Worm (Caenorhabditis elegans) whole organism, young adult: Measurements from ENCODE around the gene srg-15.

ENCODE experiments used
- C06A6.2 ChIP-seq: fragments of 200-800 bp; sonication (Bioruptor generic); conservative IDR thresholded peaks from 2 replicates; pipeline ENCODE4 v1.3.6; 2022; ENCODE audit warnings: missing genetic modification characterization, missing compliant biosample characterization
- F33H1.4 ChIP-seq: fragments of 200-800 bp; sonication (Bioruptor generic); IDR thresholded peaks from 2 replicates; pipeline ENCODE4 v1.3.6; 2022; ENCODE audit warnings: missing genetic modification reagents, missing genetic modification characterization, missing compliant biosample characterization
- F57C9.4 ChIP-seq: sonication (generic microtip); optimal IDR thresholded peaks from 2 replicates; lab custom pipeline; 2017; ENCODE audit warnings: mild to moderate bottlenecking, missing genetic modification characterization, missing compliant biosample characterization
- T07F8.4 ChIP-seq: sonication (generic microtip); optimal IDR thresholded peaks from 2 replicates; lab custom pipeline; 2016; ENCODE audit warnings: mild to moderate bottlenecking, missing genetic modification characterization, moderate library complexity, missing compliant biosample characterization
- ama-1 ChIP-seq, 3 experiments: fragments of 150-350 bp in 1 of 3; sonication (generic microtip) in 2 of 3; optimal IDR thresholded peaks; 2 replicates each; lab custom pipeline; 2014 to 2018; ENCODE audit warnings: missing biosample characterization in 2 of 3, missing genetic modification characterization in 2 of 3, missing genetic modification reagents in 2 of 3
- dox-1 ChIP-seq: fragments of 200-800 bp; sonication (Bioruptor generic); IDR thresholded peaks from 2 replicates; pipeline ENCODE4 v1.3.6; 2022; ENCODE audit warnings: missing genetic modification reagents, missing genetic modification characterization, missing compliant biosample characterization
- dpff-1 ChIP-seq: sonication (generic microtip); optimal IDR thresholded peaks from 2 replicates; lab custom pipeline; 2017; ENCODE audit warnings: mild to moderate bottlenecking, missing genetic modification characterization, missing compliant biosample characterization
- ets-4 ChIP-seq: fragments of 200-800 bp; sonication (Bioruptor generic); optimal IDR thresholded peaks from 2 replicates; lab custom pipeline; 2018; ENCODE audit warnings: mild to moderate bottlenecking, missing genetic modification characterization, missing compliant biosample characterization
- lsl-1 ChIP-seq: fragments of 200-800 bp; sonication (Bioruptor generic); optimal IDR thresholded peaks from 2 replicates; lab custom pipeline; 2018; ENCODE audit warnings: mild to moderate bottlenecking, missing genetic modification characterization, moderate library complexity, missing compliant biosample characterization
- nfyb-1 ChIP-seq: fragments of 200-800 bp; sonication (Bioruptor generic); IDR thresholded peaks from 2 replicates; pipeline ENCODE4 v1.3.6; 2022; ENCODE audit warnings: missing genetic modification reagents, missing genetic modification characterization, missing compliant biosample characterization
- nhr-120 ChIP-seq: fragments of 200-800 bp; sonication (Bioruptor generic); IDR thresholded peaks from 2 replicates; pipeline ENCODE4 v1.3.6; 2022; ENCODE audit warnings: missing genetic modification characterization, missing compliant biosample characterization
- pha-4 ChIP-seq: fragments of 150-350 bp; sonication (generic microtip); optimal IDR thresholded peaks from 2 replicates; lab custom pipeline; 2014; ENCODE audit warnings: missing biosample characterization, missing genetic modification reagents, missing genetic modification characterization
- unc-130 ChIP-seq: sonication (generic microtip); optimal IDR thresholded peaks from 2 replicates; lab custom pipeline; 2016; ENCODE audit warnings: missing genetic modification reagents, missing genetic modification characterization, missing compliant biosample characterization
- unc-62 ChIP-seq: fragments of 150-350 bp; optimal IDR thresholded peaks from 2 replicates; lab custom pipeline; 2014; ENCODE audit warnings: missing biosample characterization, missing genetic modification reagents, missing genetic modification characterization

DNA sequence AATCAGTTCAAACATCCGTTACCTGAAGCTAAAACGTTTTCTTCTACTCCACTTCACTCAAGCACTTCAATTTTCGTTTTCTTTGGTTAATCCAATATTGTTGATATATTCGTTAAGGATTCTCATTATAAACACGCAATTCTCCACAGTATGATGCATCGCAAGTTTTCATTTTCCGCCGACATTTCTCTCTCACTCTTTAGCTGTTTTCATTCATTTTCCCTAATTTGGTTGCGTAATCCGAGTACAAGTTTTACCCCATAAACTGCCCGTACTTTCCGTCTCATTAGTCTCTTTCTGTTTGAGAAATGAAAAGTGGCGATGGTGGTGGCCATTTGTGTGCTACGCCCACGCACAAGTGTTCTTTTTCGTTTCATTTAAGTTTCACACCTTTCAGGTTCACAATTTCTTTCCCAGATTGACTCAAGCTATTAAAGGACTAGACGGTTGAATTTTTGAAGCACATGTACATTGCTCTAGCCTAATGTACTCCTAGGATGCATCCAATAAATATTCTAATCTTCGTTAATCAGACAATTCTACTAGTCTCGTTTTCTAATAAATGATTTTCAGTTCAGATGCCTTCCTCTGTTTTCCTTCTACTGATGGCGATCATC is 18.8 kb downstream of the srg-15 start, which contains the start of gene C34C6.3:
- TF ChIP-seq ama-1 (optimal IDR thresholded peaks at IDR 0.05; lab: Kevin White, UChicago) (no peak), ama-1 (GFP tag; optimal IDR thresholded peaks at IDR 0.05; lab: Kevin White, UChicago) (no peak), unc-62 (GFP tag; lab: Kevin White, UChicago) (no peak), dox-1 (GFP tag; lab: Robert Waterston, UW) (no peak), C06A6.2 (no peak), ets-4 (GFP tag; lab: Kevin White, UChicago) (no peak), nfyb-1 (GFP tag; lab: Robert Waterston, UW) (no peak), pha-4 (tag; lab: Kevin White, UChicago) (no peak), unc-130 (GFP tag; lab: Kevin White, UChicago) (no peak), lsl-1 (GFP tag; lab: Kevin White, UChicago) (no peak), T07F8.4 (tag; lab: Kevin White, UChicago) (no peak), dpff-1 (tag; lab: Kevin White, UChicago) (no peak), nhr-120 (GFP tag; lab: Robert Waterston, UW) (no peak), F57C9.4 (no peak), F33H1.4 (GFP tag; lab: Robert Waterston, UW) (no peak)
